Worm (Caenorhabditis elegans) whole organism, L3 larva: ENCODE data around the gene srsx-32.

ENCODE experiments used
- R02D3.7 ChIP-seq: fragments of 150-350 bp; optimal IDR thresholded peaks from 2 replicates; lab custom pipeline; 2014; ENCODE audit warnings: missing biosample characterization, missing genetic modification characterization
- ZK546.5 ChIP-seq: sonication (generic microtip); optimal IDR thresholded peaks from 2 replicates; lab custom pipeline; 2017; ENCODE audit warnings: missing biosample characterization, missing genetic modification characterization
- aly-2 ChIP-seq: fragments of 150-350 bp; optimal IDR thresholded peaks from 2 replicates; lab custom pipeline; 2014; ENCODE audit warnings: missing biosample characterization, missing genetic modification characterization
- ama-1 ChIP-seq: fragments of 150-350 bp; optimal IDR thresholded peaks from 2 replicates; lab custom pipeline; 2018
- ceh-16 ChIP-seq: sonication (generic microtip); optimal IDR thresholded peaks from 2 replicates; lab custom pipeline; 2017; ENCODE audit warnings: missing biosample characterization, missing genetic modification characterization
- ceh-82 ChIP-seq: fragments of 150-350 bp; optimal IDR thresholded peaks from 2 replicates; lab custom pipeline; 2014; ENCODE audit warnings: missing biosample characterization, missing genetic modification characterization
- ceh-9 ChIP-seq: sonication (generic microtip); optimal IDR thresholded peaks from 2 replicates; lab custom pipeline; 2018; ENCODE audit warnings: missing biosample characterization, missing genetic modification characterization
- egl-27 ChIP-seq: sonication (generic microtip); optimal IDR thresholded peaks from 4 replicates; lab custom pipeline; 2017; ENCODE audit warnings: missing biosample characterization, missing genetic modification reagents, missing genetic modification characterization
- elt-1 ChIP-seq: fragments of 150-350 bp; optimal IDR thresholded peaks from 2 replicates; lab custom pipeline; 2014; ENCODE audit warnings: missing biosample characterization, missing genetic modification characterization
- elt-2 ChIP-seq: sonication (generic microtip); optimal IDR thresholded peaks from 2 replicates; lab custom pipeline; 2016; ENCODE audit warnings: missing genetic modification reagents, mild to moderate bottlenecking, missing genetic modification characterization, missing compliant biosample characterization
- elt-3 ChIP-seq, 3 experiments: fragments of 150-350 bp in 1 of 3; sonication (generic microtip) in 2 of 3; optimal IDR thresholded peaks; 2 replicates in 2 of 3; 4 replicates in 1 of 3; lab custom pipeline; 2014 to 2017; ENCODE audit warnings: missing biosample characterization in 3 of 3, missing genetic modification characterization in 3 of 3
- eor-1 ChIP-seq, 2 experiments: fragments of 150-350 bp; optimal IDR thresholded peaks; 2 replicates each; lab custom pipeline; 2014 to 2018; ENCODE audit warnings: missing biosample characterization in 2 of 2, missing genetic modification characterization in 2 of 2
- fkh-10 ChIP-seq: sonication (generic microtip); optimal IDR thresholded peaks from 2 replicates; lab custom pipeline; 2017; ENCODE audit warnings: missing biosample characterization, missing genetic modification reagents, missing genetic modification characterization
- fkh-2 ChIP-seq: fragments of 150-350 bp; optimal IDR thresholded peaks from 2 replicates; lab custom pipeline; 2014; ENCODE audit warnings: missing biosample characterization, missing genetic modification reagents, missing genetic modification characterization
- hmg-11 ChIP-seq: sonication (generic microtip); optimal IDR thresholded peaks from 2 replicates; lab custom pipeline; 2016; ENCODE audit warnings: missing genetic modification characterization, missing compliant biosample characterization
- jun-1 ChIP-seq: fragments of 150-350 bp; optimal IDR thresholded peaks from 2 replicates; lab custom pipeline; 2014; ENCODE audit warnings: missing biosample characterization, missing genetic modification reagents, missing genetic modification characterization
- lin-39 ChIP-seq: fragments of 150-350 bp; optimal IDR thresholded peaks from 2 replicates; lab custom pipeline; 2018; ENCODE audit warnings: missing biosample characterization, missing genetic modification reagents, missing genetic modification characterization
- lsy-12 ChIP-seq: sonication (generic microtip); optimal IDR thresholded peaks from 2 replicates; lab custom pipeline; 2016; ENCODE audit warnings: mild to moderate bottlenecking, missing genetic modification characterization, missing compliant biosample characterization
- mdl-1 ChIP-seq: fragments of 150-350 bp; optimal IDR thresholded peaks from 2 replicates; lab custom pipeline; 2014; ENCODE audit warnings: missing biosample characterization, missing genetic modification characterization
- nfya-1 ChIP-seq: sonication (generic microtip); optimal IDR thresholded peaks from 2 replicates; lab custom pipeline; 2017; ENCODE audit warnings: missing genetic modification characterization, mild to moderate bottlenecking, missing compliant biosample characterization, antibody characterized with exemption, moderate library complexity; ENCODE audit not compliant: insufficient read depth
- nhr-11 ChIP-seq: fragments of 150-350 bp; optimal IDR thresholded peaks from 2 replicates; lab custom pipeline; 2014; ENCODE audit warnings: missing biosample characterization, missing genetic modification characterization
- nhr-12 ChIP-seq: fragments of 150-350 bp; optimal IDR thresholded peaks from 2 replicates; lab custom pipeline; 2014; ENCODE audit warnings: missing biosample characterization, missing genetic modification characterization
- nhr-23 ChIP-seq: fragments of 150-350 bp; optimal IDR thresholded peaks from 2 replicates; lab custom pipeline; 2014; ENCODE audit warnings: missing biosample characterization, missing genetic modification reagents, missing genetic modification characterization
- nhr-25 ChIP-seq: sonication (generic microtip); optimal IDR thresholded peaks from 2 replicates; lab custom pipeline; 2017; ENCODE audit warnings: missing biosample characterization, missing genetic modification characterization
- nhr-28 ChIP-seq: fragments of 150-350 bp; optimal IDR thresholded peaks from 2 replicates; lab custom pipeline; 2014; ENCODE audit warnings: missing biosample characterization, missing genetic modification characterization
- nhr-43 ChIP-seq: sonication (generic microtip); optimal IDR thresholded peaks from 2 replicates; lab custom pipeline; 2016; ENCODE audit warnings: mild to moderate bottlenecking, missing genetic modification characterization, missing compliant biosample characterization; ENCODE audit not compliant: poor library complexity, severe bottlenecking
- nhr-67 ChIP-seq: fragments of 150-350 bp; optimal IDR thresholded peaks from 2 replicates; lab custom pipeline; 2014; ENCODE audit warnings: missing biosample characterization, missing genetic modification characterization
- nhr-76 ChIP-seq: fragments of 150-350 bp; sonication (generic microtip); optimal IDR thresholded peaks from 5 replicates; lab custom pipeline; 2014; ENCODE audit warnings: missing biosample characterization, missing genetic modification characterization
- nhr-77 ChIP-seq: fragments of 150-350 bp; optimal IDR thresholded peaks from 2 replicates; lab custom pipeline; 2014; ENCODE audit warnings: missing biosample characterization, missing genetic modification characterization
- pha-4 ChIP-seq: fragments of 150-350 bp; optimal IDR thresholded peaks from 2 replicates; lab custom pipeline; 2014; ENCODE audit warnings: missing biosample characterization, missing genetic modification reagents, missing genetic modification characterization
- pqm-1 ChIP-seq: fragments of 150-350 bp; optimal IDR thresholded peaks from 2 replicates; lab custom pipeline; 2017; ENCODE audit warnings: missing biosample characterization, missing genetic modification characterization, inconsistent platforms
- sea-2 ChIP-seq: fragments of 150-350 bp; sonication (generic microtip); optimal IDR thresholded peaks from 4 replicates; lab custom pipeline; 2014; ENCODE audit warnings: missing biosample characterization, missing genetic modification reagents, missing genetic modification characterization
- snpc-4 ChIP-seq: fragments of 150-350 bp; optimal IDR thresholded peaks from 2 replicates; lab custom pipeline; 2014; ENCODE audit warnings: missing biosample characterization, missing genetic modification characterization
- unc-39 ChIP-seq: sonication (generic microtip); optimal IDR thresholded peaks from 4 replicates; lab custom pipeline; 2017; ENCODE audit warnings: missing biosample characterization, missing genetic modification characterization
- unc-62 ChIP-seq: fragments of 150-350 bp; sonication (generic microtip); optimal IDR thresholded peaks from 4 replicates; lab custom pipeline; 2014; ENCODE audit warnings: missing biosample characterization, missing genetic modification reagents, missing genetic modification characterization
- ztf-11 ChIP-seq: fragments of 150-350 bp; optimal IDR thresholded peaks from 2 replicates; lab custom pipeline; 2014; ENCODE audit warnings: missing biosample characterization, missing genetic modification characterization
- ztf-4 ChIP-seq: fragments of 150-350 bp; optimal IDR thresholded peaks from 2 replicates; lab custom pipeline; 2014; ENCODE audit warnings: missing biosample characterization, missing genetic modification characterization

Gene srsx-32

ce11 chrV:6993999-6994398 is 23.2 kb upstream of the srsx-32 start:
- TF ChIP-seq lsy-12 = no peak
- no peak for TF ChIP-seq ceh-9
- no peak for TF ChIP-seq fkh-10
- peak; percentile 78 for TF ChIP-seq elt-2
- peak; percentile 13 for TF ChIP-seq nfya-1 (tag; lab: Kevin White, UChicago)
- TF ChIP-seq hmg-11 (tag; lab: Kevin White, UChicago) = no peak
- TF ChIP-seq nhr-25 (tag; lab: Kevin White, UChicago) = peak; percentile 74
- peak; percentile 89 for TF ChIP-seq pqm-1 (tag; lab: Kevin White, UChicago)
- no peak for TF ChIP-seq R02D3.7 (tag; lab: Kevin White, UChicago)
- peak; percentile 82 for TF ChIP-seq nhr-76 (tag; lab: Kevin White, UChicago)
- no peak for TF ChIP-seq elt-3 (tag; optimal IDR thresholded peaks at IDR 0.05; lab: Kevin White, UChicago)
- TF ChIP-seq ceh-16 = no peak
- TF ChIP-seq nhr-23 (tag; lab: Kevin White, UChicago) = peak; percentile 43
- TF ChIP-seq lin-39 (tag; lab: Kevin White, UChicago) = no peak
- TF ChIP-seq pha-4 (tag; lab: Kevin White, UChicago) = peak; percentile 37
- no peak for TF ChIP-seq ceh-82 (tag; lab: Kevin White, UChicago)
- TF ChIP-seq egl-27 (tag; lab: Kevin White, UChicago) = peak; percentile 86
- no peak for TF ChIP-seq nhr-11 (tag; lab: Kevin White, UChicago)
- peak; percentile 75 for TF ChIP-seq nhr-43 (tag; lab: Kevin White, UChicago)
- TF ChIP-seq mdl-1 = no peak
- TF ChIP-seq nhr-28 = no peak
- TF ChIP-seq aly-2 (tag; lab: Kevin White, UChicago) = no peak
- peak; percentile 59 for TF ChIP-seq jun-1 (tag; lab: Kevin White, UChicago)

DNA sequence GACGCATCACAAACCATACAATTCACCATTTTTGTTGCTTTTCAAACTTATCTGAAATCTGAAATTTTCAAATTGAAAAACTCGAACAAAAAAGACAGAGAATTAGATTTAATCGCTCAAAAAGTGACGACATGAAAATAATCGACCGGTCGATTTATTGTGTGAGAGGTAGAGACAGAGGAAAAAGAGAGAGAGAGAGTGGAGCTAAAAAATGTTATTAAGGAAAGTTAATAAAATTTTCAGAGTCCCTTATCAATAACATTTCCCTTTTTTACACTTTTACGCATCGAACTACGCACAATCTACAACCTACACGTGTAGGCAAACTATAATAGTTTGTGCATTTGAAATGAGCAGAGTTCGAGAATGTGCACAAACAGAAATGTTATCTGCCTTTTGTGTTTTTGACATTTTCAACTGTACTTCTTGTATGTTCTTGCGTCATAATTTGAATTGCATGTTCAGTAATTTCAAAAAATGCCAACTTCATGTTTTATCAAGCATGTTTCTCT is 20.1 kb upstream of the srsx-32 start, which contains the start of gene nhr-107:
nhr-107 (minus strand) TSS at position 51 of the 512 bp plus-strand sequence.
- TF ChIP-seq fkh-2 (tag; lab: Kevin White, UChicago) (no peak), pqm-1 (tag; lab: Kevin White, UChicago) (peak; percentile 33), elt-2 (peak; percentile 70), elt-1 (no peak)

- TF ChIP-seq nhr-76 (tag; lab: Kevin White, UChicago) = peak; percentile 57
- no peak for TF ChIP-seq ztf-11 (tag; lab: Kevin White, UChicago)
- peak; percentile 56 for TF ChIP-seq pqm-1 (tag; lab: Kevin White, UChicago)
- TF ChIP-seq nhr-25 (tag; lab: Kevin White, UChicago) = peak; percentile 16
- TF ChIP-seq ceh-82 (tag; lab: Kevin White, UChicago) = no peak
- peak; percentile 5 for TF ChIP-seq nhr-43 (tag; lab: Kevin White, UChicago)
- TF ChIP-seq pha-4 (tag; lab: Kevin White, UChicago) = peak; percentile 84
- TF ChIP-seq snpc-4 (tag; lab: Kevin White, UChicago) = no peak
- TF ChIP-seq elt-3 (tag; optimal IDR thresholded peaks at IDR 0.05; lab: Kevin White, UChicago) = no peak
- peak; percentile 14 for TF ChIP-seq nfya-1 (tag; lab: Kevin White, UChicago)
- TF ChIP-seq sea-2 = no peak
- TF ChIP-seq nhr-23 (tag; lab: Kevin White, UChicago) = no peak
- TF ChIP-seq ama-1 = no peak
- TF ChIP-seq elt-2 = peak; percentile 66
- no peak for TF ChIP-seq ceh-16
- TF ChIP-seq, all 47 proteins: peak for 7
Measured at ce11 chrV:6998303-6998884, 18.8 kb upstream of the srsx-32 start, which contains the start of gene nhr-42. Gene nhr-42 (plus strand): TSS chrV:6998819.

- peak; percentile 40 for TF ChIP-seq elt-2
- TF ChIP-seq nhr-77 (tag; lab: Kevin White, UChicago) = no peak
- TF ChIP-seq ZK546.5 (tag; lab: Kevin White, UChicago) = no peak
- no peak for TF ChIP-seq sea-2
- TF ChIP-seq hmg-11 (tag; lab: Kevin White, UChicago) = no peak
- TF ChIP-seq pqm-1 (tag; lab: Kevin White, UChicago) = no peak
- TF ChIP-seq nhr-67 (tag; lab: Kevin White, UChicago) = no peak
- no peak for TF ChIP-seq ceh-82 (tag; lab: Kevin White, UChicago)
Measured at ce11 chrV:7000734-7001133, 16.4 kb upstream of the srsx-32 start.

DNA sequence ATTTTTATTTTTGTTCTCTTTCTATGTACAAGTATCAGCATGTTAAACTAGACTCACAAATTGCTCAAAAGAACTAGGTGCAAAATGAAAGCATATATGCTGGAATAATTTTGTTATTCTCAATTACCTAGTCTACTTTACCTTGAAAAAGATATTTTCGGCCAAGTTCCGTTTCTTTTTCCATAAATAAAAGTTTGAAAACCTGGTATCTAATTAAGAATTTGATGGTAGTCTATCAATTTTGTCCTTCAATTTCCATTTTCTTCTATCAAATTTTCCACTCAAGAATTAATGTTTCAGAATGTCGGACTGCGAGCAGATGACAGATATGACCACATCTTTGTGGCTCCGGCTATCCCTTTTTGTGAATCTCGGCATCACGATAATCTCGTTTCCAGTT is 13.3 kb upstream of the srsx-32 start, which contains the start of gene srab-4:
srab-4 (plus strand) TSS at position 301 of the 400 bp plus-strand sequence.
- TF ChIP-seq nfya-1 (tag; lab: Kevin White, UChicago) = no peak
- no peak for TF ChIP-seq nhr-77 (tag; lab: Kevin White, UChicago)
- no peak for TF ChIP-seq eor-1 (tag; optimal IDR thresholded peaks at IDR 0.05; lab: Kevin White, UChicago)
- no peak for TF ChIP-seq nhr-12 (tag; lab: Kevin White, UChicago)
- no peak for TF ChIP-seq ceh-9
- no peak for TF ChIP-seq ceh-16
- TF ChIP-seq unc-39 = no peak
- no peak for TF ChIP-seq ztf-11 (tag; lab: Kevin White, UChicago)
- no peak for TF ChIP-seq ama-1
- TF ChIP-seq unc-62 (GFP tag; lab: Kevin White, UChicago) = no peak
- TF ChIP-seq sea-2 = no peak
- TF ChIP-seq nhr-11 (tag; lab: Kevin White, UChicago) = no peak
- no peak for TF ChIP-seq ztf-4 (tag; lab: Kevin White, UChicago)
